Worm (Caenorhabditis elegans): ENCODE measurements around the gene pho-11.

pho-11 gene

ce11 chrII:9892409-9892808 is 39.2 kb upstream of the pho-11 start, which contains the start of gene C08H9.16 (continued):
- TF ChIP-seq pha-4 (GFP tag; IDR thresholded peaks at IDR 0.05), result no peak
- TF ChIP-seq pha-4 (tag; optimal IDR thresholded peaks at IDR 0.05), result peak; percentile 59
- TF ChIP-seq mep-1 (tag; optimal IDR thresholded peaks at IDR 0.05), result peak; percentile 67
- TF ChIP-seq nhr-102 (tag; optimal IDR thresholded peaks at IDR 0.05), result no peak
- TF ChIP-seq rbr-2 (tag; optimal IDR thresholded peaks at IDR 0.05), result peak; percentile 20
- peak; percentile 24 for TF ChIP-seq lin-13 (GFP tag; optimal IDR thresholded peaks at IDR 0.05)
- no peak for TF ChIP-seq ztf-11 (tag; optimal IDR thresholded peaks at IDR 0.05)
- peak; percentile 89 to 99 for TF ChIP-seq lsy-2 (tag; optimal IDR thresholded peaks at IDR 0.05)
- no peak for TF ChIP-seq nhr-41 (GFP tag; IDR thresholded peaks at IDR 0.05)
- TF ChIP-seq daf-19 (GFP tag; conservative IDR thresholded peaks at IDR 0.05), result no peak
- TF ChIP-seq dmd-8 (GFP tag; IDR thresholded peaks at IDR 0.05), result no peak
- TF ChIP-seq Y105C5A.15 (GFP tag; IDR thresholded peaks at IDR 0.05), result no peak
- TF ChIP-seq zfp-2 (tag; optimal IDR thresholded peaks at IDR 0.05), result no peak
- TF ChIP-seq dmd-6 (GFP tag; IDR thresholded peaks at IDR 0.05), result peak; percentile 26; the same call in 1 of the 2 replicates
- no peak for TF ChIP-seq daf-8 (GFP tag; IDR thresholded peaks at IDR 0.05)
- TF ChIP-seq daf-16 (GFP tag; optimal IDR thresholded peaks at IDR 0.05), result no peak
- peak; percentile 46 for TF ChIP-seq daf-16 (tag; optimal IDR thresholded peaks at IDR 0.05)
- TF ChIP-seq tra-1 (GFP tag; IDR thresholded peaks at IDR 0.05), result no peak

- TF ChIP-seq F26F4.8 (GFP tag; conservative IDR thresholded peaks at IDR 0.05) (no peak), F10B5.3 (tag; optimal IDR thresholded peaks at IDR 0.05) (no peak), attf-4 (tag; optimal IDR thresholded peaks at IDR 0.05) (no peak), nhr-25 (tag; optimal IDR thresholded peaks at IDR 0.05; ENCODE audit: borderline replicate concordance, insufficient read depth) (no peak), zfp-2 (tag; optimal IDR thresholded peaks at IDR 0.05) (no peak), T26A8.4 (GFP tag; IDR thresholded peaks at IDR 0.05) (no peak), nhr-41 (GFP tag; IDR thresholded peaks at IDR 0.05) (no peak), hlh-11 (tag; optimal IDR thresholded peaks at IDR 0.05) (no peak), rbr-2 (tag; optimal IDR thresholded peaks at IDR 0.05) (no peak), unc-62 (GFP tag; optimal IDR thresholded peaks at IDR 0.05 in 1 of 2) (no peak), unc-62 (tag; optimal IDR thresholded peaks at IDR 0.05) (no peak), snpc-1.2 (GFP tag; IDR thresholded peaks at IDR 0.05) (no peak), dpl-1 (GFP tag; optimal IDR thresholded peaks at IDR 0.05) (no peak)
These were observed 37.2 kb upstream of the pho-11 start, which contains the start of gene F26C11.1 for ce11 chrII:9894435-9894834. F26C11.1 (plus strand) TSS chrII:9894735.

ce11 chrII:9895173-9895572 is 36.5 kb upstream of the pho-11 start:
- TF ChIP-seq lsy-2 (tag; optimal IDR thresholded peaks at IDR 0.05), result no peak
- TF ChIP-seq Y75B8A.6 (GFP tag; IDR thresholded peaks at IDR 0.05), result no peak
- TF ChIP-seq dve-1 (tag; optimal IDR thresholded peaks at IDR 0.05; ENCODE audit: insufficient read depth), result peak; percentile 53
- no peak for TF ChIP-seq daf-16 (GFP tag; optimal IDR thresholded peaks at IDR 0.05)
- peak; percentile 65 for TF ChIP-seq daf-16 (tag; optimal IDR thresholded peaks at IDR 0.05)
- TF ChIP-seq duxl-1 (tag; optimal IDR thresholded peaks at IDR 0.05; ENCODE audit: poor library complexity), result no peak
- TF ChIP-seq madf-9 (GFP tag; conservative IDR thresholded peaks at IDR 0.05), result no peak
- TF ChIP-seq dmd-6 (GFP tag; IDR thresholded peaks at IDR 0.05), result peak; percentile 47
- TF ChIP-seq pqm-1 (tag; optimal IDR thresholded peaks at IDR 0.05), result peak; percentile 13
- no peak for TF ChIP-seq lin-13 (GFP tag; optimal IDR thresholded peaks at IDR 0.05)
- peak; percentile 95 for TF ChIP-seq php-3 (GFP tag; IDR thresholded peaks at IDR 0.05)
- no peak for TF ChIP-seq fos-1 (tag; optimal IDR thresholded peaks at IDR 0.05)

ce11 chrII:9898744-9899143 is 32.9 kb upstream of the pho-11 start:
- TF ChIP-seq ctbp-1 (GFP tag; IDR thresholded peaks at IDR 0.05) (no peak), pha-4 (GFP tag; IDR thresholded peaks at IDR 0.05) (no peak), pha-4 (tag; optimal IDR thresholded peaks at IDR 0.05) (no peak), aha-1 (tag) (peak; percentile 91)

All from whole organism, L4 larva.